Fruit fly (Drosophila melanogaster) whole organism, adult: ENCODE data around the gene Drsl3.

Source experiments
- CG11617 ChIP-seq: fragments of 200-800 bp; sonication (Bioruptor generic); optimal IDR thresholded peaks from 2 replicates; lab custom pipeline; 2017; ENCODE audit warnings: mild to moderate bottlenecking, missing biosample characterization, missing genetic modification reagents, missing genetic modification characterization
- CG12768 ChIP-seq: fragments of 200-800 bp; sonication (Bioruptor generic); optimal IDR thresholded peaks from 2 replicates; lab custom pipeline; 2017; ENCODE audit warnings: missing biosample characterization, missing genetic modification characterization, mild to moderate bottlenecking, moderate library complexity, missing genetic modification reagents
- CG14711 ChIP-seq: fragments of 200-800 bp; sonication (Bioruptor generic); optimal IDR thresholded peaks from 2 replicates; lab custom pipeline; 2018; ENCODE audit warnings: missing biosample characterization, mild to moderate bottlenecking, missing genetic modification characterization, moderate library complexity
- CG1620 ChIP-seq: fragments of 200-800 bp; sonication (Bioruptor generic); optimal IDR thresholded peaks from 2 replicates; lab custom pipeline; 2016; ENCODE audit warnings: missing biosample characterization, missing genetic modification characterization
- CG33017 ChIP-seq: fragments of 200-800 bp; sonication (Bioruptor generic); optimal IDR thresholded peaks from 2 replicates; lab custom pipeline; 2018; ENCODE audit warnings: missing biosample characterization, mild to moderate bottlenecking, missing genetic modification characterization, moderate library complexity
- CG5204 ChIP-seq: fragments of 200-800 bp; sonication (Bioruptor generic); optimal IDR thresholded peaks from 2 replicates; lab custom pipeline; 2016; ENCODE audit warnings: missing biosample characterization, missing genetic modification characterization
- CG7045 ChIP-seq: fragments of 200-800 bp; sonication (Bioruptor generic); optimal IDR thresholded peaks from 2 replicates; lab custom pipeline; 2017; ENCODE audit warnings: missing biosample characterization, mild to moderate bottlenecking, missing genetic modification characterization
- CG7101 ChIP-seq: fragments of 200-800 bp; sonication (Bioruptor generic); optimal IDR thresholded peaks from 2 replicates; lab custom pipeline; 2018; ENCODE audit warnings: missing biosample characterization, mild to moderate bottlenecking, missing genetic modification characterization, moderate library complexity
- Clk ChIP-seq: fragments of 200-800 bp; sonication (Bioruptor generic); optimal IDR thresholded peaks from 2 replicates; lab custom pipeline; 2017; ENCODE audit warnings: missing biosample characterization, missing genetic modification characterization
- Crg-1 ChIP-seq: fragments of 200-800 bp; sonication (Bioruptor generic); optimal IDR thresholded peaks from 2 replicates; lab custom pipeline; 2016; ENCODE audit warnings: missing biosample characterization, missing genetic modification characterization
- Hr96 ChIP-seq: fragments of 200-800 bp; sonication (Bioruptor generic); optimal IDR thresholded peaks from 2 replicates; lab custom pipeline; 2016; ENCODE audit warnings: missing biosample characterization, missing genetic modification characterization
- Mnt ChIP-seq: fragments of 200-800 bp; sonication (Bioruptor generic); optimal IDR thresholded peaks from 2 replicates; lab custom pipeline; 2016; ENCODE audit warnings: missing biosample characterization, mild to moderate bottlenecking, missing genetic modification characterization
- bab1 ChIP-seq: fragments of 200-800 bp; sonication (Bioruptor generic); optimal IDR thresholded peaks from 3 replicates; lab custom pipeline; 2019; ENCODE audit warnings: missing biosample characterization, mild to moderate bottlenecking, missing genetic modification characterization, moderate library complexity
- cic ChIP-seq: fragments of 200-800 bp; sonication (Bioruptor generic); optimal IDR thresholded peaks from 2 replicates; lab custom pipeline; 2017; ENCODE audit warnings: missing biosample characterization, mild to moderate bottlenecking, missing genetic modification characterization, moderate library complexity
- cnc ChIP-seq, 2 experiments: fragments of >200 bp; optimal IDR thresholded peaks; 2 replicates each; lab custom pipeline; 2017
- kay ChIP-seq: fragments of 200-800 bp; sonication (Bioruptor generic); peaks from one replicate; lab custom pipeline; 2016; ENCODE audit warnings: missing biosample characterization, missing genetic modification characterization, borderline replicate concordance
- ovo ChIP-seq: fragments of 200-800 bp; sonication (Bioruptor generic); optimal IDR thresholded peaks from 2 replicates; lab custom pipeline; 2016; ENCODE audit warnings: missing biosample characterization, missing genetic modification characterization
- pad ChIP-seq: fragments of 200-800 bp; sonication (Bioruptor generic); optimal IDR thresholded peaks from 3 replicates; lab custom pipeline; 2017; ENCODE audit warnings: missing biosample characterization, missing genetic modification characterization, mild to moderate bottlenecking, moderate library complexity, missing genetic modification reagents
- tj ChIP-seq: fragments of 200-800 bp; sonication (Bioruptor generic); optimal IDR thresholded peaks from 3 replicates; lab custom pipeline; 2017; ENCODE audit warnings: missing biosample characterization, mild to moderate bottlenecking, missing genetic modification characterization, moderate library complexity
- toe ChIP-seq: fragments of 200-800 bp; sonication (Bioruptor generic); optimal IDR thresholded peaks from 2 replicates; lab custom pipeline; 2016; ENCODE audit warnings: missing biosample characterization, missing genetic modification characterization

The Drsl3 gene

dm6 chr3L:3346294-3346693 is 31.5 kb downstream of the Drsl3 start:
- TF ChIP-seq CG7045 (GFP tag; lab: Kevin White, UChicago) (no peak), CG33017 (tag; lab: Kevin White, UChicago) (no peak), cnc (optimal IDR thresholded peaks at IDR 0.05; lab: Kevin White, UChicago) (no peak), CG7101 (tag; lab: Kevin White, UChicago) (no peak), Mnt (GFP tag; lab: Kevin White, UChicago) (no peak), Crg-1 (GFP tag; lab: Kevin White, UChicago) (no peak), bab1 (GFP tag; lab: Kevin White, UChicago) (no peak), Hr96 (GFP tag; lab: Kevin White, UChicago) (no peak), CG5204 (GFP tag; lab: Kevin White, UChicago) (no peak), cic (GFP tag; lab: Kevin White, UChicago) (no peak), tj (GFP tag; lab: Kevin White, UChicago) (no peak), ovo (no peak)

DNA sequence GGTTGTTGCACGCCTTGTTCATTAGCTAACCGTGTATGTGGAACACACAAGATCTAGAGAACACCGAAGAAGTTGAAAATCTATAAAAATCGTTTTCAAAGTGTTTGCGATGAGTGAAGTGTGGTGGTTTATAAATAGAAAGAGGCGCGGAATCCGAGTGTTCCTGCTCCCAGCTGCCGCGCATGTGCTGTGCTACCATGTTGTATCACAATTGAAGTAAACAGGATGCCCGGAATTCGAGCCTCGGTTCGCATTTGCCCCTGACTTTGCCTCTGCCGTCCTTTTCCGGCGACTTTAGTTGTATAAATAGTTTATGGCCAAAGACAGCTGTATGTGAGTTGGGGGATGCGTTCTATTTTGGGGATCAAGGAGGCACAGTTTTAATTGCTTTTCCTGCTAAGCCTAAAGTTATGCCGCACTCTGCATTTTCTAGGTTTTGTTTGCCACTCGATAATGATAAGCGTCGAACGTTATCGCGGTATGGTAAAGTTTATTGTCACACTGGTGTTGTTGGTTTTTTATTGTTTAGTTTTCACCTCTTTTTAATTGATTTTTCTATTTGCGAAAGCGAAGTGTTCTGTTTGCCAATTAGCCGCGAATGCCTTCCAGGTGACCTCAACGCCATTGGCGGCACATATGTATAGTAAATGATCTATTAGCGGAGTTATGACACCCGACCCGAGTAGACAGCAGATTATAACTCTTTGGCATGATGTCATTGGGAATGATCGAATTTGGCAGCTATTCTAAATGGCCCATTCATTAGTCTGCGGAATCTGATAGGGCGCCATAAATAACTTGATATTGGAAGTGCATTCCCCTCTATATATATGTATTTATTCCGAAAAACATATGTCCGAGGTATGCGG is 34.4 kb downstream of the Drsl3 start:
- TF ChIP-seq cic (GFP tag; lab: Kevin White, UChicago) (peak; percentile 54), kay (GFP tag; lab: Kevin White, UChicago) (no peak), CG5204 (GFP tag; lab: Kevin White, UChicago) (no peak), CG7045 (GFP tag; lab: Kevin White, UChicago) (peak; percentile 1), Clk (GFP tag; lab: Kevin White, UChicago) (no peak), CG14711 (tag; lab: Kevin White, UChicago) (no peak), CG12768 (GFP tag; lab: Kevin White, UChicago) (peak; percentile 13), CG11617 (peak; percentile 13), CG33017 (tag; lab: Kevin White, UChicago) (peak; percentile 24)

DNA sequence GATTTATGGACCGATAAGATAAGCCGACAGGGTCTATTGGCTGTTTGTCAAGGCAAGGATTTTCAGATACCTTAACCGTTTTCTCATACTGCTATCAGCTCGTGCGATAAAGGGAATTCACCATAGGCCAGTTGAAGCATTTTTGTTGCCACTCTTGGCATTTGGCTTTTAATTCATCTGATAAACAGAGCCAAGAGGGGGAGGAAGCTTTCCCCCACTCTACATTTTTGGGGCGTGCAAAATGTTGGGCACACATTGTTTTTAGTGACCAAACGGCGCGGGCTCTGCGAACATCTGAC is 35.0 kb downstream of the Drsl3 start:
- no peak for TF ChIP-seq toe
- TF ChIP-seq CG7045 (GFP tag; lab: Kevin White, UChicago), result no peak

dm6 chr3L:3350572-3351343 is 36.0 kb downstream of the Drsl3 start:
- TF ChIP-seq cnc (optimal IDR thresholded peaks at IDR 0.05; lab: Kevin White, UChicago), result no peak
- TF ChIP-seq kay (GFP tag; lab: Kevin White, UChicago), result no peak
- TF ChIP-seq bab1 (GFP tag; lab: Kevin White, UChicago), result peak; percentile 3
- TF ChIP-seq CG7045 (GFP tag; lab: Kevin White, UChicago), result no peak

DNA sequence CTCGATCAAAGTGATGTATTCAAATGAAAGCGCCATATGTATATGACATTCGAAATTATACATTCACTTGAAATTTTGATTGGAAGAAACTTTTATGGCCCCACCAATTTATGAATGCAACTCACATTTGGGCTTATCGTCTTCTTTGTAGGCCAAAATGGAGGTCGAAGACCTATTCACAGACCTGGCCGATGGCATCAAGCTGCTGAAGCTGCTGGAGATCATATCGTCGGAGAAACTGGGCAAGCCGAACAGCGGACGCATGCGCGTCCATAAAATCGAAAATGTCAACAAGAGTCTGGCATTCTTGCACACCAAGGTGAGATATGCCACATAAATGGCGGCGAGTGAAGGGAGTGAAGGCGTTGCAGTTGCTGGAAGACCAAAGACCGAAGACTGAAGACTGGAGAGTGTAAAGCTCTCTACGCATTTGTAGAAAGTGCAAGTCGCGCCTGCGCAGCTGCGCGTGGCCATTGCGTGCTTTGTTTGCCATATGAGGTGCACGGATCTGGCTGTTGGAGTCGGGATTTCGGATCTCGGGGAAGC is 37.1 kb downstream of the Drsl3 start:
- TF ChIP-seq CG12768 (GFP tag; lab: Kevin White, UChicago), result no peak
- no peak for TF ChIP-seq kay (GFP tag; lab: Kevin White, UChicago)
- no peak for TF ChIP-seq cnc (optimal IDR thresholded peaks at IDR 0.05; lab: Kevin White, UChicago)
- TF ChIP-seq bab1 (GFP tag; lab: Kevin White, UChicago), result no peak
- TF ChIP-seq Mnt (GFP tag; lab: Kevin White, UChicago), result no peak
- no peak for TF ChIP-seq pad (GFP tag; lab: Kevin White, UChicago)
- no peak for TF ChIP-seq CG1620 (GFP tag; lab: Kevin White, UChicago)
- no peak for TF ChIP-seq CG7101 (tag; lab: Kevin White, UChicago)
- TF ChIP-seq CG11617, result no peak
- no peak for TF ChIP-seq CG5204 (GFP tag; lab: Kevin White, UChicago)
- TF ChIP-seq Clk (GFP tag; lab: Kevin White, UChicago), result no peak
- no peak for TF ChIP-seq CG7045 (GFP tag; lab: Kevin White, UChicago)
- no peak for TF ChIP-seq tj (GFP tag; lab: Kevin White, UChicago)
- no peak for TF ChIP-seq ovo

DNA sequence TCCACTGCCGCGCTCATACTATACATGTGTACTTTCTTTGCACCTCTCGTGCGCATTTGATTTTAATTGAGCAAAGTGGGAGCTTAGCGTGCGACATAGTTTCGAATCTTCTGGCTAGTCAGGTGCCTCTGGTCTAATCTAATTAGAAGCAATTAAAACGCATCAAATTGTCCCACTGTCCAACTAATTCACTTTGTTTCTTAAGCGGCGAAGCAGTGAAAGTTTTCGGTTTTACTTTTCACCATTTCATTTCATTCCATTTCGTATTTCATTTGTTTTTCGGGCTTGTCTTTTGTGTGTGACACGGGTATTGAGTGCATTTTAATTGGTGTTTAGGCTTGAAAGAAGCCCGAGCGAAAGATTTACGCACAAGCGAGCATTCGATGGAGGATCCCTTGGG is 37.7 kb downstream of the Drsl3 start:
- TF ChIP-seq bab1 (GFP tag; lab: Kevin White, UChicago), result no peak
- TF ChIP-seq Clk (GFP tag; lab: Kevin White, UChicago), result no peak

- TF ChIP-seq CG11617 (no peak), CG7045 (GFP tag; lab: Kevin White, UChicago) (no peak), Mnt (GFP tag; lab: Kevin White, UChicago) (no peak), CG7101 (tag; lab: Kevin White, UChicago) (no peak), CG5204 (GFP tag; lab: Kevin White, UChicago) (no peak), ovo (no peak), Hr96 (GFP tag; lab: Kevin White, UChicago) (no peak)
Measured at dm6 chr3L:3353297-3353696, 38.5 kb downstream of the Drsl3 start.
